Fruit fly (Drosophila melanogaster) S2 (cell line): ENCODE measurements around the gene Gsc.

Experiments used
- CG8478 ChIP-seq: fragments of >200 bp; optimal IDR thresholded peaks from 2 replicates; lab custom pipeline; 2018
- CTCF ChIP-seq, 2 experiments: fragments of >200 bp; optimal IDR thresholded peaks; 2 replicates each; lab custom pipeline; 2018

dm6 chr2L:612778-613177, 18.3 kb upstream of the Gsc start:
- TF ChIP-seq CTCF (optimal IDR thresholded peaks at IDR 0.05; lab: Kevin White, UChicago) = no peak
- TF ChIP-seq CG8478 = no peak
